Fruit fly (Drosophila melanogaster): ENCODE measurements around the gene CG9953.
A peak's percentile ranks its signal among the peaks of the same experiment; 100 is the strongest.

Gene CG9953

dm6 chr3L:6988942-6989569, 19.6 kb downstream of the CG9953 start (continued):
- TF ChIP-seq Dbx (GFP tag; IDR thresholded peaks at IDR 0.05) (peak; percentile 77), grn (GFP tag; optimal IDR thresholded peaks at IDR 0.05) (peak; percentile 28), z (GFP tag; IDR thresholded peaks at IDR 0.05) (no peak), CG8944 (GFP tag; optimal IDR thresholded peaks at IDR 0.05) (peak; percentile 63), CG10147 (GFP tag; optimal IDR thresholded peaks at IDR 0.05) (peak; percentile 97), ham (GFP tag; IDR thresholded peaks at IDR 0.05) (no peak), CG34422 (GFP tag; IDR thresholded peaks at IDR 0.05) (peak; percentile 84), lab (GFP tag; optimal IDR thresholded peaks at IDR 0.05) (peak; percentile 91), jigr1 (GFP tag; IDR thresholded peaks at IDR 0.05) (peak; percentile 83), CG15011 (GFP tag; optimal IDR thresholded peaks at IDR 0.05) (peak; percentile 93), gro (GFP tag; optimal IDR thresholded peaks at IDR 0.05) (peak; percentile 36), CG3163 (GFP tag; optimal IDR thresholded peaks at IDR 0.05) (no peak), jumu (GFP tag; optimal IDR thresholded peaks at IDR 0.05) (peak; percentile 59), CG8388 (GFP tag; optimal IDR thresholded peaks at IDR 0.05) (peak; percentile 91), slp2 (GFP tag; optimal IDR thresholded peaks at IDR 0.05) (peak; percentile 69), CG2199 (GFP tag; IDR thresholded peaks at IDR 0.05) (0 out of 3 replicates have a peak, but pooled peaks have one; percentile 11), Max (GFP tag; optimal IDR thresholded peaks at IDR 0.05) (peak; percentile 79), psq (GFP tag; optimal IDR thresholded peaks at IDR 0.05) (peak; percentile 73), CG4360 (GFP tag; IDR thresholded peaks at IDR 0.05) (no peak), CkIIα-i1 (GFP tag; IDR thresholded peaks at IDR 0.05) (no peak), CG5953 (GFP tag; IDR thresholded peaks at IDR 0.05) (peak; percentile 22; the same call in 1 of the 2 replicates), kay (GFP tag; optimal IDR thresholded peaks at IDR 0.05) (peak; percentile 91), CG11696 (GFP tag; IDR thresholded peaks at IDR 0.05) (0 out of 2 replicates have a peak, but pooled peaks have one; percentile 37), TFAM (GFP tag; optimal IDR thresholded peaks at IDR 0.05) (peak; percentile 57), zen2 (GFP tag; IDR thresholded peaks at IDR 0.05; ENCODE audit: partially characterized antibody) (0 out of 3 replicates have a peak, but pooled peaks have one; percentile 13), Dref (GFP tag; IDR thresholded peaks at IDR 0.05) (0 out of 2 replicates have a peak, but pooled peaks have one; percentile 27), corto (GFP tag; optimal IDR thresholded peaks at IDR 0.05) (no peak), CG12391 (tag; optimal IDR thresholded peaks at IDR 0.05) (peak; percentile 94), CG12659 (GFP tag; optimal IDR thresholded peaks at IDR 0.05) (peak; percentile 96), Asciz (GFP tag; optimal IDR thresholded peaks at IDR 0.05) (peak; percentile 95), CG10959 (GFP tag; IDR thresholded peaks at IDR 0.05) (peak; percentile 56; the same call in 1 of the 2 replicates), CG4730 (GFP tag; IDR thresholded peaks at IDR 0.05) (peak; percentile 79), her (GFP tag; optimal IDR thresholded peaks at IDR 0.05) (peak; percentile 31), tin (GFP tag; optimal IDR thresholded peaks at IDR 0.05) (peak; percentile 93), danr (GFP tag; IDR thresholded peaks at IDR 0.05) (peak; percentile 81), CG34224 (GFP tag; IDR thresholded peaks at IDR 0.05; ENCODE audit: partially characterized antibody) (no peak), CG15514 (GFP tag; optimal IDR thresholded peaks at IDR 0.05) (peak; percentile 63), ro (GFP tag; IDR thresholded peaks at IDR 0.05) (peak; percentile 76), Sox102F (GFP tag; optimal IDR thresholded peaks at IDR 0.05) (peak; percentile 90), ci (GFP tag; IDR thresholded peaks at IDR 0.05) (peak; percentile 54; the same call in 1 of the 3 replicates), vnd (GFP tag; IDR thresholded peaks at IDR 0.05; ENCODE audit: partially characterized antibody) (no peak), CG4820 (GFP tag; optimal IDR thresholded peaks at IDR 0.05) (peak; percentile 95), CG11723 (GFP tag; optimal IDR thresholded peaks at IDR 0.05) (peak; percentile 86), fd96Cb (tag; optimal IDR thresholded peaks at IDR 0.05) (peak; percentile 92), Hr39 (optimal IDR thresholded peaks at IDR 0.05) (no peak), peb (GFP tag; IDR thresholded peaks at IDR 0.05) (no peak; the same call in none of the 2 replicates), gt (GFP tag; IDR thresholded peaks at IDR 0.05) (peak; percentile 56; the same call in 1 of the 2 replicates), CG11504 (tag; optimal IDR thresholded peaks at IDR 0.05) (peak; percentile 96), CG30431 (GFP tag; optimal IDR thresholded peaks at IDR 0.05) (peak; percentile 69), CG7357 (GFP tag; IDR thresholded peaks at IDR 0.05) (peak; percentile 81)

Measured in whole organism, embryonic.